Worm (Caenorhabditis elegans) whole organism, late embryonic: Measurements from ENCODE around the gene clec-183.

Experiments
- Y22D7AL.16 ChIP-seq: sonication (generic microtip); optimal IDR thresholded peaks from 2 replicates; lab custom pipeline; 2016; ENCODE audit warnings: missing genetic modification characterization, missing compliant biosample characterization
- ceh-34 ChIP-seq: sonication (generic microtip); optimal IDR thresholded peaks from 2 replicates; lab custom pipeline; 2016; ENCODE audit warnings: mild to moderate bottlenecking, missing genetic modification characterization, missing compliant biosample characterization
- ceh-48 ChIP-seq: sonication (generic microtip); optimal IDR thresholded peaks from 2 replicates; lab custom pipeline; 2016; ENCODE audit warnings: missing genetic modification characterization, inconsistent platforms, missing compliant biosample characterization
- dve-1 ChIP-seq: sonication (generic microtip); optimal IDR thresholded peaks from 2 replicates; lab custom pipeline; 2017; ENCODE audit warnings: antibody characterized with exemption, mild to moderate bottlenecking, missing genetic modification characterization, missing compliant biosample characterization
- fkh-6 ChIP-seq: sonication (generic microtip); optimal IDR thresholded peaks from 2 replicates; lab custom pipeline; 2016; ENCODE audit warnings: missing genetic modification characterization, missing compliant biosample characterization
- lim-6 ChIP-seq: sonication (generic microtip); optimal IDR thresholded peaks from 2 replicates; lab custom pipeline; 2016; ENCODE audit warnings: missing genetic modification characterization, missing compliant biosample characterization
- pat-9 ChIP-seq: fragments of 200-800 bp; sonication (Bioruptor generic); optimal IDR thresholded peaks from 2 replicates; lab custom pipeline; 2018; ENCODE audit warnings: mild to moderate bottlenecking, missing genetic modification characterization, moderate library complexity, missing compliant biosample characterization
- pha-2 ChIP-seq: sonication (generic microtip); optimal IDR thresholded peaks from 2 replicates; lab custom pipeline; 2017; ENCODE audit warnings: mild to moderate bottlenecking, missing genetic modification characterization, missing compliant biosample characterization
- pqm-1 ChIP-seq: sonication (generic microtip); optimal IDR thresholded peaks from 2 replicates; lab custom pipeline; 2016; ENCODE audit warnings: missing genetic modification characterization, missing compliant biosample characterization
- pros-1 ChIP-seq: fragments of 150-350 bp; optimal IDR thresholded peaks from 2 replicates; lab custom pipeline; 2014; ENCODE audit warnings: missing biosample characterization, missing genetic modification reagents, missing genetic modification characterization
- tbx-2 ChIP-seq: sonication (generic microtip); optimal IDR thresholded peaks from 2 replicates; lab custom pipeline; 2016; ENCODE audit warnings: missing genetic modification characterization, missing compliant biosample characterization
- ttx-3 ChIP-seq: sonication (generic microtip); optimal IDR thresholded peaks from 2 replicates; lab custom pipeline; 2016; ENCODE audit warnings: missing genetic modification reagents, missing genetic modification characterization, missing compliant biosample characterization
- unc-86 ChIP-seq: sonication (generic microtip); optimal IDR thresholded peaks from 2 replicates; lab custom pipeline; 2016; ENCODE audit warnings: missing genetic modification characterization, missing compliant biosample characterization
- ztf-16 ChIP-seq: sonication (generic microtip); optimal IDR thresholded peaks from 2 replicates; lab custom pipeline; 2017; ENCODE audit warnings: missing genetic modification characterization, missing compliant biosample characterization

DNA sequence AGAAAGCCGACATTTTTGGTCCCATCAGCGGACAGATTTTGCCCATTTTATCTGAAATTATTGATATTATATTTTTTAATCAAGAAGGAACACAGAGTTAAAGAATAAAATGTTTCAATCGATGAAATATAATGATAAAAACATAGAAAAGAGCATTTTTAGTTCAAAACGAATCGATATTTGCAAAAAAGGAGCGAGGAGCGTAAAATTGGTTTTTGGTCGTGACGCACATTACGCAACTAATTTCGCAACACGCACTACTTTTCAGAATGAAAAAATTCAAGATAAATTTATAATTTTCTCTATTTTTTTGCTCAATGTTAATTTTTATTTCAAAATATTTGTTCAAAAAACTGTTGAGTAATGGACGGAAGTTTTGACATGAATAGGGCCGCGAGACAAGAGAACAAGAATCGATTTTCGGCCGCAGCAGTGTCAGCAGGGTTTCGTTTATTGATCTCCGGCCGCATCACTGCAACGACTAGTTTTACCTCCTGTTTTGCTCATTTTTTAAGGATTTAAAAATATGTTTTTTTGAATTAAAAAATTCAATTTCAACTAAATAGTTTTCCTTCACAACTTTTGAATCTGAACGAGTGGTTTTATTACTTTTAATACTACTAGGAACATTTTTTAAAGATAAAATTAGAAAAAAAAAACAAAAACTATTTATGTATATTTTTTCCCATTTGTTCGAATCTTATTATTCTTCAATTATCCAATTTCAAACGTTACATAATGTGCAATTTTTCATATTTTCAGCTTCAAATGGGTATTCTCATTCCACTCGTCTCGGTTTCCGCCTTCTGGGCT is 6.6 kb upstream of the clec-183 start, which contains the start of the genes F49C12.12 and vha-17:
- TF ChIP-seq ceh-48 (tag; lab: Kevin White, UChicago): peak; percentile 61
- no peak for TF ChIP-seq Y22D7AL.16 (tag; lab: Kevin White, UChicago)
- no peak for TF ChIP-seq tbx-2
- TF ChIP-seq unc-86: no peak
- no peak for TF ChIP-seq pros-1
- no peak for TF ChIP-seq ttx-3 (tag; lab: Kevin White, UChicago)
- no peak for TF ChIP-seq ceh-34 (tag; lab: Kevin White, UChicago)
- no peak for TF ChIP-seq lim-6 (tag; lab: Kevin White, UChicago)
- TF ChIP-seq dve-1 (tag; lab: Kevin White, UChicago): no peak
- no peak for TF ChIP-seq fkh-6 (tag; lab: Kevin White, UChicago)
- no peak for TF ChIP-seq pqm-1 (tag; lab: Kevin White, UChicago)
- no peak for TF ChIP-seq pat-9 (tag; lab: Kevin White, UChicago)
- TF ChIP-seq pha-2: no peak
- TF ChIP-seq ztf-16 (tag; lab: Kevin White, UChicago): no peak
